Fruit fly (Drosophila melanogaster) whole organism, embryonic: ENCODE results near the gene CG10435.
A peak's percentile ranks its signal among the peaks of the same experiment; 100 is the strongest.

Experiments used
- Aef1 ChIP-seq: fragments of 200-800 bp; sonication (Bioruptor generic); IDR thresholded peaks from 3 replicates; pipeline ENCODE4 v1.3.6; 2022; ENCODE audit warnings: missing biosample characterization, missing genetic modification characterization
- Blimp-1 ChIP-seq: fragments of 200-800 bp; sonication (Bioruptor generic); optimal IDR thresholded peaks from 3 replicates; lab custom pipeline; 2018; ENCODE audit warnings: missing biosample characterization, missing genetic modification characterization, mild to moderate bottlenecking, moderate library complexity, missing genetic modification reagents
- CG10321 ChIP-seq: fragments of 200-800 bp; sonication (Bioruptor generic); IDR thresholded peaks from 2 replicates; pipeline ENCODE4 v1.3.6; 2022; ENCODE audit warnings: missing biosample characterization, missing genetic modification characterization
- CG10543 ChIP-seq: fragments of 200-800 bp; sonication (Bioruptor generic); optimal IDR thresholded peaks from 3 replicates; lab custom pipeline; 2017; ENCODE audit warnings: missing biosample characterization, mild to moderate bottlenecking, missing genetic modification characterization, moderate library complexity
- CG10654 ChIP-seq: fragments of 200-800 bp; sonication (Bioruptor generic); optimal IDR thresholded peaks from 2 replicates; lab custom pipeline; 2016; ENCODE audit warnings: missing biosample characterization, missing genetic modification characterization
- CG11398 ChIP-seq: fragments of 200-800 bp; sonication (Bioruptor generic); optimal IDR thresholded peaks from 2 replicates; lab custom pipeline; 2016; ENCODE audit warnings: missing biosample characterization, missing genetic modification characterization
- CG13624 ChIP-seq: fragments of 200-800 bp; sonication (Bioruptor generic); optimal IDR thresholded peaks from 2 replicates; lab custom pipeline; 2016; ENCODE audit warnings: missing biosample characterization, missing genetic modification characterization
- CG14441 ChIP-seq: fragments of 200-800 bp; sonication (Bioruptor generic); IDR thresholded peaks from 2 replicates; pipeline ENCODE4 v1.3.6; 2022; ENCODE audit warnings: missing biosample characterization, missing genetic modification characterization
- CG15696 ChIP-seq: fragments of 200-800 bp; sonication (Bioruptor generic); optimal IDR thresholded peaks from 2 replicates; lab custom pipeline; 2019; ENCODE audit warnings: missing biosample characterization, mild to moderate bottlenecking, missing genetic modification characterization, moderate library complexity
- CG16813 ChIP-seq: fragments of 200-800 bp; sonication (Bioruptor generic); IDR thresholded peaks from 3 replicates; pipeline ENCODE4 v1.3.6; 2022; ENCODE audit warnings: missing biosample characterization, missing genetic modification characterization; ENCODE audit not compliant: partially characterized antibody
- CG18764 ChIP-seq: fragments of 200-800 bp; sonication (Bioruptor generic); optimal IDR thresholded peaks from 3 replicates; lab custom pipeline; 2016; ENCODE audit warnings: missing biosample characterization, missing genetic modification characterization
- CG2120 ChIP-seq: fragments of 200-800 bp; sonication (Bioruptor generic); optimal IDR thresholded peaks from 3 replicates; lab custom pipeline; 2016; ENCODE audit warnings: missing biosample characterization, missing genetic modification characterization
- CG31441 ChIP-seq: fragments of 200-800 bp; sonication (Bioruptor generic); IDR thresholded peaks from 2 replicates; pipeline ENCODE4 v1.3.6; 2022; ENCODE audit warnings: missing biosample characterization, missing genetic modification characterization
- CG32532 ChIP-seq: fragments of 200-800 bp; sonication (Bioruptor generic); IDR thresholded peaks from 2 replicates; pipeline ENCODE4 v1.3.6; 2022; ENCODE audit warnings: missing biosample characterization, missing genetic modification characterization
- CG32772 ChIP-seq: fragments of 200-800 bp; sonication (Bioruptor generic); IDR thresholded peaks from 2 replicates; pipeline ENCODE4 v1.3.6; 2022; ENCODE audit warnings: missing biosample characterization, missing genetic modification characterization
- CG34422 ChIP-seq: fragments of 200-800 bp; sonication (Bioruptor generic); IDR thresholded peaks from 3 replicates; pipeline ENCODE4 v1.3.6; 2022; ENCODE audit warnings: missing biosample characterization, missing genetic modification characterization
- CG6175 ChIP-seq: fragments of 200-800 bp; sonication (Bioruptor generic); IDR thresholded peaks from 3 replicates; pipeline ENCODE4 v1.3.6; 2022; ENCODE audit warnings: missing biosample characterization, missing genetic modification characterization
- CG6791 ChIP-seq: fragments of 200-800 bp; sonication (Bioruptor generic); IDR thresholded peaks from 3 replicates; pipeline ENCODE4 v1.3.6; 2022; ENCODE audit warnings: missing biosample characterization, missing genetic modification characterization; ENCODE audit not compliant: partially characterized antibody
- CG6813 ChIP-seq: fragments of 200-800 bp; sonication (Bioruptor generic); optimal IDR thresholded peaks from 2 replicates; lab custom pipeline; 2017; ENCODE audit warnings: missing biosample characterization, missing genetic modification characterization, mild to moderate bottlenecking, moderate library complexity, missing genetic modification reagents
- CG7839 ChIP-seq: fragments of 200-800 bp; sonication (Bioruptor generic); optimal IDR thresholded peaks from 3 replicates; lab custom pipeline; 2018; ENCODE audit warnings: missing biosample characterization, mild to moderate bottlenecking, missing genetic modification characterization, moderate library complexity
- CG7963 ChIP-seq: fragments of 200-800 bp; sonication (Bioruptor generic); IDR thresholded peaks from 3 replicates; pipeline ENCODE4 v1.3.6; 2022; ENCODE audit warnings: missing biosample characterization, missing genetic modification characterization; ENCODE audit not compliant: partially characterized antibody
- CG8924 ChIP-seq: fragments of 200-800 bp; optimal IDR thresholded peaks from 3 replicates; lab custom pipeline; 2019; ENCODE audit warnings: missing biosample characterization, mild to moderate bottlenecking, missing genetic modification characterization, moderate library complexity
- CG9437 ChIP-seq: fragments of 200-800 bp; sonication (Bioruptor generic); optimal IDR thresholded peaks from 2 replicates; lab custom pipeline; 2018; ENCODE audit warnings: missing biosample characterization, mild to moderate bottlenecking, missing genetic modification characterization
- CTCF ChIP-seq: fragments of 200-800 bp; sonication (Bioruptor generic); optimal IDR thresholded peaks from 2 replicates; lab custom pipeline; 2017; ENCODE audit warnings: missing biosample characterization, mild to moderate bottlenecking, missing genetic modification characterization, moderate library complexity
- CoRest ChIP-seq: fragments of 200-800 bp; sonication (Bioruptor generic); optimal IDR thresholded peaks from 3 replicates; lab custom pipeline; 2018; ENCODE audit warnings: missing biosample characterization, mild to moderate bottlenecking, missing genetic modification characterization, moderate library complexity
- D19A ChIP-seq: fragments of 200-800 bp; optimal IDR thresholded peaks from 3 replicates; lab custom pipeline; 2019; ENCODE audit warnings: missing biosample characterization, mild to moderate bottlenecking, missing genetic modification characterization, moderate library complexity
- Dll ChIP-seq: fragments of 200-800 bp; sonication (Bioruptor generic); IDR thresholded peaks from 4 replicates; pipeline ENCODE4 v1.3.6; 2022; ENCODE audit warnings: missing biosample characterization, missing genetic modification characterization; ENCODE audit not compliant: partially characterized antibody
- Doc3 ChIP-seq: fragments of 200-800 bp; sonication (Bioruptor generic); IDR thresholded peaks from 3 replicates; pipeline ENCODE4 v1.3.6; 2022; ENCODE audit warnings: missing biosample characterization, missing genetic modification characterization; ENCODE audit not compliant: partially characterized antibody
- Dref ChIP-seq: fragments of 200-800 bp; sonication (Bioruptor generic); IDR thresholded peaks from 2 replicates; pipeline ENCODE4 v1.3.6; 2022; ENCODE audit warnings: missing biosample characterization, missing genetic modification characterization
- Ets65A ChIP-seq: fragments of 200-800 bp; sonication (Bioruptor generic); peaks from one replicate; lab custom pipeline; 2016; ENCODE audit warnings: missing biosample characterization, missing genetic modification characterization
- HLH3B ChIP-seq: fragments of 200-800 bp; sonication (Bioruptor generic); IDR thresholded peaks from 2 replicates; pipeline ENCODE4 v1.3.6; 2022; ENCODE audit warnings: missing biosample characterization, missing genetic modification characterization
- Lpt ChIP-seq: fragments of >200 bp; optimal IDR thresholded peaks from 2 replicates; lab custom pipeline; 2018; ENCODE audit warnings: missing biosample characterization, missing genetic modification characterization
- NC2β ChIP-seq: fragments of 200-800 bp; sonication (Bioruptor generic); optimal IDR thresholded peaks from 2 replicates; lab custom pipeline; 2016; ENCODE audit warnings: missing biosample characterization, missing genetic modification characterization
- Oaz ChIP-seq: fragments of 200-800 bp; sonication (Bioruptor generic); IDR thresholded peaks from 2 replicates; pipeline ENCODE4 v1.3.6; 2022; ENCODE audit warnings: missing biosample characterization, missing genetic modification characterization
- Ptx1 ChIP-seq: fragments of 200-800 bp; sonication (Bioruptor generic); IDR thresholded peaks from 2 replicates; pipeline ENCODE4 v1.3.6; 2022; ENCODE audit warnings: missing biosample characterization, missing genetic modification characterization
- Sin3A ChIP-seq: fragments of >200 bp; optimal IDR thresholded peaks from 2 replicates; lab custom pipeline; 2018
- az2 ChIP-seq: fragments of 200-800 bp; sonication (Bioruptor generic); optimal IDR thresholded peaks from 3 replicates; lab custom pipeline; 2016; ENCODE audit warnings: missing biosample characterization, missing genetic modification characterization
- corto ChIP-seq: fragments of 200-800 bp; sonication (Bioruptor generic); optimal IDR thresholded peaks from 2 replicates; lab custom pipeline; 2016; ENCODE audit warnings: missing biosample characterization, mild to moderate bottlenecking, missing genetic modification characterization, moderate library complexity
- dpn ChIP-seq, 2 experiments: fragments of 200-800 bp; sonication (Bioruptor generic); optimal IDR thresholded peaks; 3 replicates each; lab custom pipeline; 2016; ENCODE audit warnings: missing biosample characterization in 2 of 2, missing genetic modification characterization in 2 of 2
- fd102C ChIP-seq: fragments of 200-800 bp; sonication (Bioruptor generic); optimal IDR thresholded peaks from 2 replicates; lab custom pipeline; 2018; ENCODE audit warnings: missing biosample characterization, mild to moderate bottlenecking, missing genetic modification characterization, moderate library complexity
- grau ChIP-seq: fragments of 200-800 bp; optimal IDR thresholded peaks from 3 replicates; lab custom pipeline; 2019; ENCODE audit warnings: missing biosample characterization, mild to moderate bottlenecking, missing genetic modification characterization, moderate library complexity
- hb ChIP-seq: fragments of 200-800 bp; sonication (Bioruptor generic); IDR thresholded peaks from 3 replicates; pipeline ENCODE4 v1.3.6; 2022; ENCODE audit warnings: missing biosample characterization, missing genetic modification characterization; ENCODE audit not compliant: partially characterized antibody
- kah ChIP-seq: fragments of 200-800 bp; sonication (Bioruptor generic); optimal IDR thresholded peaks from 2 replicates; lab custom pipeline; 2018; ENCODE audit warnings: missing biosample characterization, mild to moderate bottlenecking, missing genetic modification characterization
- kay ChIP-seq: fragments of 200-800 bp; sonication (Bioruptor generic); optimal IDR thresholded peaks from 2 replicates; lab custom pipeline; 2016; ENCODE audit warnings: missing biosample characterization, missing genetic modification characterization
- klu ChIP-seq: fragments of 200-800 bp; sonication (Bioruptor generic); IDR thresholded peaks from 2 replicates; pipeline ENCODE4 v1.3.6; 2022; ENCODE audit warnings: missing biosample characterization, missing genetic modification characterization
- sd ChIP-seq: fragments of 200-800 bp; sonication (Bioruptor generic); optimal IDR thresholded peaks from 3 replicates; lab custom pipeline; 2018; ENCODE audit warnings: missing biosample characterization, mild to moderate bottlenecking, missing genetic modification characterization, moderate library complexity
- sisA ChIP-seq: fragments of 200-800 bp; sonication (Bioruptor generic); IDR thresholded peaks from 2 replicates; pipeline ENCODE4 v1.3.6; 2022; ENCODE audit warnings: missing biosample characterization, missing genetic modification characterization
- sob ChIP-seq: fragments of 200-800 bp; sonication (Bioruptor generic); IDR thresholded peaks from 2 replicates; pipeline ENCODE4 v1.3.6; 2022; ENCODE audit warnings: missing biosample characterization, missing genetic modification characterization
- twi ChIP-seq: fragments of 200-800 bp; optimal IDR thresholded peaks from 2 replicates; lab custom pipeline; 2019; ENCODE audit warnings: missing biosample characterization, mild to moderate bottlenecking, missing genetic modification characterization, moderate library complexity
- unpg ChIP-seq: fragments of 200-800 bp; sonication (Bioruptor generic); optimal IDR thresholded peaks from 3 replicates; lab custom pipeline; 2018; ENCODE audit warnings: missing biosample characterization, mild to moderate bottlenecking, missing genetic modification characterization, moderate library complexity
- vvl ChIP-seq: fragments of 200-800 bp; sonication (Bioruptor generic); IDR thresholded peaks from 2 replicates; pipeline ENCODE4 v1.3.6; 2022; ENCODE audit warnings: missing biosample characterization, missing genetic modification characterization

The CG10435 gene

dm6 chr3R:8032923-8033478, 20.0 kb upstream of the CG10435 start, which contains the start of the genes CG11035 and unc-45 (continued):
- TF ChIP-seq Ptx1 (GFP tag; lab: Robert Waterston, UW) (peak; percentile 59), CTCF (GFP tag; lab: Kevin White, UChicago) (no peak), unpg (GFP tag; lab: Kevin White, UChicago) (peak; percentile 27), CG6175 (GFP tag; lab: Robert Waterston, UW) (no peak), CG31441 (GFP tag; lab: Robert Waterston, UW) (peak; percentile 60), Dll (peak; percentile 82), CG32772 (GFP tag; lab: Robert Waterston, UW) (peak; percentile 39), dpn (GFP tag; optimal IDR thresholded peaks at IDR 0.05; lab: Kevin White, UChicago) (peak; percentile 17 to 50), CG8924 (tag; lab: Kevin White, UChicago) (peak; percentile 18), Lpt (GFP tag; lab: Kevin White, UChicago) (no peak), corto (GFP tag; lab: Kevin White, UChicago) (no peak), CG10654 (GFP tag; lab: Kevin White, UChicago) (peak; percentile 16), az2 (GFP tag; lab: Kevin White, UChicago) (peak; percentile 12), D19A (tag; lab: Kevin White, UChicago) (peak; percentile 41), Sin3A (peak; percentile 51), CoRest (peak; percentile 62), twi (tag; lab: Kevin White, UChicago) (peak; percentile 39), grau (peak; percentile 58), sob (GFP tag; lab: Robert Waterston, UW) (peak; percentile 65), CG32532 (GFP tag; lab: Robert Waterston, UW) (peak; percentile 55), vvl (GFP tag; lab: Robert Waterston, UW) (peak; percentile 42), hb (no peak; the same call in 2 of the 3 replicates), Ets65A (GFP tag; lab: Kevin White, UChicago) (peak; percentile 45), sisA (GFP tag; lab: Robert Waterston, UW) (peak; percentile 39), Oaz (GFP tag; lab: Robert Waterston, UW) (no peak), kay (GFP tag; lab: Kevin White, UChicago) (peak; percentile 70), kah (no peak), Aef1 (GFP tag; lab: Robert Waterston, UW) (0 out of 3 replicates have a peak, but pooled peaks have one; percentile 20), Blimp-1 (peak; percentile 43), CG18764 (GFP tag; lab: Kevin White, UChicago) (peak; percentile 26), CG9437 (GFP tag; lab: Kevin White, UChicago) (peak; percentile 90), CG16813 (GFP tag; lab: Robert Waterston, UW) (peak; percentile 76), Dref (GFP tag; lab: Robert Waterston, UW) (peak; percentile 82), CG15696 (tag; lab: Kevin White, UChicago) (peak; percentile 36), NC2β (peak; percentile 11), CG10543 (GFP tag; lab: Kevin White, UChicago) (peak; percentile 63), fd102C (GFP tag; lab: Kevin White, UChicago) (no peak), Doc3 (GFP tag; lab: Robert Waterston, UW) (peak; percentile 68), CG2120 (peak; percentile 59), HLH3B (0 out of 2 replicates have a peak, but pooled peaks have one; percentile 23), CG10321 (GFP tag; lab: Robert Waterston, UW) (no peak), CG6791 (GFP tag; lab: Robert Waterston, UW) (peak; percentile 79), sd (no peak), CG6813 (no peak), CG11398 (no peak), CG7839 (tag; lab: Kevin White, UChicago) (peak; percentile 48), klu (peak; percentile 38; the same call in 1 of the 2 replicates), CG14441 (GFP tag; lab: Robert Waterston, UW) (no peak; the same call in 1 of the 2 replicates), CG34422 (GFP tag; lab: Robert Waterston, UW) (peak; percentile 42; the same call in 1 of the 3 replicates), CG7963 (GFP tag; lab: Robert Waterston, UW) (0 out of 3 replicates have a peak, but pooled peaks have one; percentile 42), CG13624 (peak; percentile 36)
